Worm (Caenorhabditis elegans): ENCODE measurements around the gene F23B12.4.

- TF ChIP-seq ztf-23 (GFP tag; IDR thresholded peaks at IDR 0.05) (no peak), cog-1 (tag; optimal IDR thresholded peaks at IDR 0.05) (no peak), ztf-29 (GFP tag; IDR thresholded peaks at IDR 0.05) (no peak)
These were observed 2.7 kb upstream of the F23B12.4 start for ce11 chrV:14438099-14438739.
